Fruit fly (Drosophila melanogaster) whole organism, embryonic: Measurements from ENCODE around the gene RpL10.

Source experiments
- C15 ChIP-seq: fragments of 200-800 bp; sonication (Bioruptor generic); IDR thresholded peaks from 3 replicates; pipeline ENCODE4 v1.3.6; 2022; ENCODE audit warnings: missing biosample characterization, missing genetic modification characterization
- CG10267 ChIP-seq: fragments of 200-800 bp; sonication (Bioruptor generic); optimal IDR thresholded peaks from 2 replicates; lab custom pipeline; 2018; ENCODE audit warnings: missing biosample characterization, mild to moderate bottlenecking, missing genetic modification characterization, moderate library complexity
- CG10366 ChIP-seq: fragments of 200-800 bp; sonication (Bioruptor generic); IDR thresholded peaks from 2 replicates; pipeline ENCODE4 v1.3.6; 2022; ENCODE audit warnings: missing biosample characterization, missing genetic modification characterization
- CG10431 ChIP-seq: fragments of 200-800 bp; sonication (Bioruptor generic); optimal IDR thresholded peaks from 3 replicates; lab custom pipeline; 2018; ENCODE audit warnings: missing biosample characterization, mild to moderate bottlenecking, missing genetic modification characterization
- CG11723 ChIP-seq: fragments of 200-800 bp; sonication (Bioruptor generic); optimal IDR thresholded peaks from 2 replicates; lab custom pipeline; 2017; ENCODE audit warnings: missing biosample characterization, mild to moderate bottlenecking, missing genetic modification characterization
- CG14860 ChIP-seq: fragments of 200-800 bp; sonication (Bioruptor generic); IDR thresholded peaks from 3 replicates; pipeline ENCODE4 v1.3.6; 2022; ENCODE audit warnings: missing biosample characterization, missing genetic modification characterization; ENCODE audit not compliant: partially characterized antibody
- CG15514 ChIP-seq: fragments of 200-800 bp; sonication (Bioruptor generic); optimal IDR thresholded peaks from 3 replicates; lab custom pipeline; 2017; ENCODE audit warnings: missing biosample characterization, missing genetic modification characterization, mild to moderate bottlenecking, moderate library complexity, missing genetic modification reagents
- CG17361 ChIP-seq: fragments of 200-800 bp; sonication (Bioruptor generic); IDR thresholded peaks from 3 replicates; pipeline ENCODE4 v1.3.6; 2022; ENCODE audit warnings: missing biosample characterization, missing genetic modification characterization
- CG18599 ChIP-seq: fragments of 200-800 bp; sonication (Bioruptor generic); optimal IDR thresholded peaks from 3 replicates; lab custom pipeline; 2017; ENCODE audit warnings: missing biosample characterization, missing genetic modification characterization, mild to moderate bottlenecking, moderate library complexity, missing genetic modification reagents
- CG2120 ChIP-seq: fragments of 200-800 bp; sonication (Bioruptor generic); optimal IDR thresholded peaks from 3 replicates; lab custom pipeline; 2016; ENCODE audit warnings: missing biosample characterization, missing genetic modification characterization
- CG2875 ChIP-seq: fragments of 200-800 bp; sonication (Bioruptor generic); optimal IDR thresholded peaks from 2 replicates; lab custom pipeline; 2017; ENCODE audit warnings: missing biosample characterization, mild to moderate bottlenecking, missing genetic modification characterization, missing genetic modification reagents
- CG3065 ChIP-seq: fragments of 200-800 bp; sonication (Bioruptor generic); optimal IDR thresholded peaks from 2 replicates; lab custom pipeline; 2016; ENCODE audit warnings: missing biosample characterization, missing genetic modification characterization
- CG3163 ChIP-seq: fragments of 200-800 bp; sonication (Bioruptor generic); optimal IDR thresholded peaks from 3 replicates; lab custom pipeline; 2016; ENCODE audit warnings: missing biosample characterization, missing genetic modification characterization
- CG4360 ChIP-seq: fragments of 200-800 bp; sonication (Bioruptor generic); IDR thresholded peaks from 2 replicates; pipeline ENCODE4 v1.3.6; 2022; ENCODE audit warnings: missing biosample characterization, missing genetic modification characterization
- CG4820 ChIP-seq: fragments of 200-800 bp; sonication (Bioruptor generic); optimal IDR thresholded peaks from 3 replicates; lab custom pipeline; 2016; ENCODE audit warnings: missing biosample characterization, missing genetic modification characterization
- CG6854 ChIP-seq: fragments of 200-800 bp; sonication (Bioruptor generic); optimal IDR thresholded peaks from 3 replicates; lab custom pipeline; 2017; ENCODE audit warnings: missing biosample characterization, mild to moderate bottlenecking, missing genetic modification characterization
- CG8290 ChIP-seq, 3 experiments: fragments of 200-800 bp; sonication (Bioruptor generic); optimal IDR thresholded peaks; 2 replicates each; lab custom pipeline; 2016 to 2019; ENCODE audit warnings: missing biosample characterization in 3 of 3, missing genetic modification characterization in 3 of 3, mild to moderate bottlenecking in 2 of 3, moderate library complexity in 1 of 3
- CG8944 ChIP-seq: fragments of 200-800 bp; sonication (Bioruptor generic); optimal IDR thresholded peaks from 3 replicates; lab custom pipeline; 2016; ENCODE audit warnings: missing biosample characterization, missing genetic modification characterization
- Dfd ChIP-seq, 2 experiments: fragments of >200 bp; optimal IDR thresholded peaks; 2 replicates each; lab custom pipeline; 2017; ENCODE audit warnings: missing biosample characterization in 2 of 2, missing genetic modification characterization in 2 of 2
- Doc3 ChIP-seq: fragments of 200-800 bp; sonication (Bioruptor generic); IDR thresholded peaks from 3 replicates; pipeline ENCODE4 v1.3.6; 2022; ENCODE audit warnings: missing biosample characterization, missing genetic modification characterization; ENCODE audit not compliant: partially characterized antibody
- ERR ChIP-seq: fragments of 200-800 bp; sonication (Bioruptor generic); optimal IDR thresholded peaks from 2 replicates; lab custom pipeline; 2016; ENCODE audit warnings: missing biosample characterization, missing genetic modification characterization
- Ets97D ChIP-seq: fragments of 200-800 bp; sonication (Bioruptor generic); optimal IDR thresholded peaks from 3 replicates; lab custom pipeline; 2016; ENCODE audit warnings: missing biosample characterization, missing genetic modification characterization
- HLH4C ChIP-seq: fragments of 200-800 bp; sonication (Bioruptor generic); IDR thresholded peaks from 3 replicates; pipeline ENCODE4 v1.3.6; 2022; ENCODE audit warnings: missing biosample characterization, missing genetic modification characterization; ENCODE audit not compliant: partially characterized antibody
- Mes4 ChIP-seq: fragments of 200-800 bp; sonication (Bioruptor generic); optimal IDR thresholded peaks from 2 replicates; lab custom pipeline; 2016; ENCODE audit warnings: missing biosample characterization, missing genetic modification characterization
- Neu2 ChIP-seq: fragments of 200-800 bp; sonication (Bioruptor generic); optimal IDR thresholded peaks from 3 replicates; lab custom pipeline; 2016; ENCODE audit warnings: missing biosample characterization, missing genetic modification characterization, borderline replicate concordance
- Sry-δ ChIP-seq: fragments of 200-800 bp; sonication (Bioruptor generic); optimal IDR thresholded peaks from 2 replicates; lab custom pipeline; 2016; ENCODE audit warnings: missing biosample characterization, missing genetic modification characterization
- ab ChIP-seq: fragments of 200-800 bp; sonication (Bioruptor generic); optimal IDR thresholded peaks from 2 replicates; lab custom pipeline; 2016; ENCODE audit warnings: missing biosample characterization, missing genetic modification characterization
- az2 ChIP-seq: fragments of 200-800 bp; sonication (Bioruptor generic); optimal IDR thresholded peaks from 3 replicates; lab custom pipeline; 2016; ENCODE audit warnings: missing biosample characterization, missing genetic modification characterization
- bigmax ChIP-seq: fragments of 200-800 bp; sonication (Bioruptor generic); optimal IDR thresholded peaks from 2 replicates; lab custom pipeline; 2018; ENCODE audit warnings: missing biosample characterization, mild to moderate bottlenecking, missing genetic modification characterization
- bsh ChIP-seq, 2 experiments: fragments of 200-800 bp; sonication (Bioruptor generic); optimal IDR thresholded peaks; 2 replicates each; lab custom pipeline; 2017 to 2018; ENCODE audit warnings: mild to moderate bottlenecking in 2 of 2, missing biosample characterization in 2 of 2, missing genetic modification characterization in 2 of 2, moderate library complexity in 1 of 2
- cas ChIP-seq: fragments of 200-800 bp; sonication (Bioruptor generic); IDR thresholded peaks from 2 replicates; pipeline ENCODE4 v1.3.6; 2022; ENCODE audit warnings: missing biosample characterization, missing genetic modification characterization
- dati ChIP-seq: fragments of 200-800 bp; sonication (Bioruptor generic); IDR thresholded peaks from 2 replicates; pipeline ENCODE4 v1.3.6; 2022; ENCODE audit warnings: missing biosample characterization, missing genetic modification characterization
- ems ChIP-seq: fragments of 200-800 bp; sonication (Bioruptor generic); optimal IDR thresholded peaks from 3 replicates; lab custom pipeline; 2016; ENCODE audit warnings: missing biosample characterization, missing genetic modification characterization
- esg ChIP-seq: fragments of 200-800 bp; sonication (Bioruptor generic); conservative IDR thresholded peaks from 2 replicates; pipeline ENCODE4 v1.3.6; 2022; ENCODE audit warnings: missing biosample characterization, missing genetic modification characterization
- eve ChIP-seq, 2 experiments: fragments of >200 bp; optimal IDR thresholded peaks; 2 replicates each; lab custom pipeline; 2017; ENCODE audit warnings: missing biosample characterization in 2 of 2, missing genetic modification characterization in 2 of 2
- gem ChIP-seq: fragments of 200-800 bp; sonication (Bioruptor generic); optimal IDR thresholded peaks from 2 replicates; lab custom pipeline; 2019; ENCODE audit warnings: missing biosample characterization, mild to moderate bottlenecking, missing genetic modification characterization, moderate library complexity
- gfzf ChIP-seq: fragments of 200-800 bp; sonication (Bioruptor generic); optimal IDR thresholded peaks from 2 replicates; lab custom pipeline; 2016; ENCODE audit warnings: missing biosample characterization, mild to moderate bottlenecking, missing genetic modification characterization, moderate library complexity
- inv ChIP-seq: fragments of 200-800 bp; sonication (Bioruptor generic); IDR thresholded peaks from 2 replicates; pipeline ENCODE4 v1.3.6; 2022; ENCODE audit warnings: missing biosample characterization, missing genetic modification characterization; ENCODE audit not compliant: partially characterized antibody
- jing ChIP-seq: fragments of 200-800 bp; sonication (Bioruptor generic); optimal IDR thresholded peaks from 2 replicates; lab custom pipeline; 2018; ENCODE audit warnings: missing biosample characterization, mild to moderate bottlenecking, missing genetic modification characterization
- mirr ChIP-seq: fragments of 200-800 bp; sonication (Bioruptor generic); optimal IDR thresholded peaks from 3 replicates; lab custom pipeline; 2018; ENCODE audit warnings: missing biosample characterization, mild to moderate bottlenecking, missing genetic modification characterization
- otp ChIP-seq: fragments of 200-800 bp; sonication (Bioruptor generic); IDR thresholded peaks from 3 replicates; pipeline ENCODE4, ENCODE4 v1.3.6; 2022; ENCODE audit warnings: missing biosample characterization, missing genetic modification characterization
- salm ChIP-seq: fragments of 200-800 bp; sonication (Bioruptor generic); optimal IDR thresholded peaks from 2 replicates; lab custom pipeline; 2018; ENCODE audit warnings: missing biosample characterization, mild to moderate bottlenecking, missing genetic modification characterization
- sd ChIP-seq: fragments of 200-800 bp; sonication (Bioruptor generic); optimal IDR thresholded peaks from 3 replicates; lab custom pipeline; 2018; ENCODE audit warnings: missing biosample characterization, mild to moderate bottlenecking, missing genetic modification characterization, moderate library complexity
- slp2 ChIP-seq: fragments of 200-800 bp; sonication (Bioruptor generic); optimal IDR thresholded peaks from 2 replicates; lab custom pipeline; 2016; ENCODE audit warnings: missing biosample characterization, missing genetic modification characterization
- sob ChIP-seq: fragments of 200-800 bp; sonication (Bioruptor generic); IDR thresholded peaks from 2 replicates; pipeline ENCODE4 v1.3.6; 2022; ENCODE audit warnings: missing biosample characterization, missing genetic modification characterization
- ssp ChIP-seq: fragments of 200-800 bp; sonication (Bioruptor generic); IDR thresholded peaks from 2 replicates; pipeline ENCODE4 v1.3.6; 2022; ENCODE audit warnings: missing biosample characterization, missing genetic modification characterization
- tap ChIP-seq: fragments of 200-800 bp; optimal IDR thresholded peaks from 3 replicates; lab custom pipeline; 2019; ENCODE audit warnings: missing biosample characterization, mild to moderate bottlenecking, missing genetic modification characterization, moderate library complexity
- tin ChIP-seq: fragments of 200-800 bp; sonication (Bioruptor generic); optimal IDR thresholded peaks from 3 replicates; lab custom pipeline; 2016; ENCODE audit warnings: missing biosample characterization, missing genetic modification characterization
- toy ChIP-seq: fragments of 200-800 bp; sonication (Bioruptor generic); IDR thresholded peaks from 2 replicates; pipeline ENCODE4 v1.3.6; 2022; ENCODE audit warnings: missing biosample characterization, missing genetic modification characterization
- trh ChIP-seq: fragments of 200-800 bp; sonication (Bioruptor generic); optimal IDR thresholded peaks from 2 replicates; lab custom pipeline; 2016; ENCODE audit warnings: missing biosample characterization, missing genetic modification characterization

RpL10 gene

dm6 chr3L:23095277-23095676 is at the start of gene RpL10 (continued):
- TF ChIP-seq CG15514 (GFP tag; lab: Kevin White, UChicago) (peak; percentile 61), CG14860 (GFP tag; lab: Robert Waterston, UW) (no peak), ERR (GFP tag; lab: Kevin White, UChicago) (no peak), CG8944 (peak; percentile 19), CG4360 (GFP tag; lab: Robert Waterston, UW) (no peak), esg (GFP tag; lab: Robert Waterston, UW) (no peak), Neu2 (no peak), otp (GFP tag; lab: Robert Waterston, UW) (no peak), bigmax (peak; percentile 54), jing (GFP tag; lab: Kevin White, UChicago) (no peak), dati (GFP tag; lab: Robert Waterston, UW) (no peak), CG3065 (no peak), gem (tag; lab: Kevin White, UChicago) (peak; percentile 42), tap (tag; lab: Kevin White, UChicago) (peak; percentile 38), CG11723 (GFP tag; lab: Kevin White, UChicago) (peak; percentile 94), CG10366 (GFP tag; lab: Robert Waterston, UW) (0 out of 2 replicates have a peak, but pooled peaks have one; percentile 31), CG6854 (GFP tag; lab: Kevin White, UChicago) (no peak), CG2875 (peak; percentile 35), CG3163 (GFP tag; lab: Kevin White, UChicago) (no peak)

DNA sequence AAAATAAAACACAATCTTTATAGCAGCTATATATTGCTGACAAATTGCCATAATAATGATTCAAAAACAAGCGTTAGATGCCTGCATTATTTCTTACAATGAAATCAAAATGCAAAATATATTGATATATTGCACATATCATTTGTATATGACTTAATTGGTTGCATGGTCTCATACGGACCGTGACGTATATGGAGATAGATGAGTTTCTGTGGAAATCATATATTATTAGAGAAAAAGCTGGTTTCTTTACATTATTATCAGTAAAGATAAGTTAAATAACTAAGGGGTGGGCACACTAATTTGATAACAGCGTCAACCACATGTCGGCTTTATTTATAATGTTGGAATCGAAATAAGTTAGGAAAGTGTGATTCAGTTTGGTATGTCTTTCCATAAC is 30.5 kb upstream of the RpL10 start, which contains the start of gene CG33217:
Gene CG33217, plus strand, starts transcription at position 290 of the 400 bp plus-strand sequence.
- TF ChIP-seq bsh (GFP tag; optimal IDR thresholded peaks at IDR 0.05; lab: Kevin White, UChicago) (no peak), sob (GFP tag; lab: Robert Waterston, UW) (no peak), salm (tag; lab: Kevin White, UChicago) (no peak), sd (tag; lab: Kevin White, UChicago) (no peak), Sry-δ (peak; percentile 16), Ets97D (GFP tag; lab: Kevin White, UChicago) (peak; percentile 56), trh (GFP tag; lab: Kevin White, UChicago) (no peak), toy (no peak), eve (GFP tag; optimal IDR thresholded peaks at IDR 0.05; lab: Kevin White, UChicago) (no peak), HLH4C (GFP tag; lab: Robert Waterston, UW) (no peak), CG17361 (peak; percentile 74), mirr (GFP tag; lab: Kevin White, UChicago) (no peak), az2 (GFP tag; lab: Kevin White, UChicago) (no peak), CG8290 (GFP tag; optimal IDR thresholded peaks at IDR 0.05; lab: Kevin White, UChicago) (peak; percentile 75), CG8290 (tag; optimal IDR thresholded peaks at IDR 0.05; lab: Kevin White, UChicago) (peak; percentile 36 to 50), CG8944 (no peak), slp2 (no peak), gem (tag; lab: Kevin White, UChicago) (peak; percentile 10), Mes4 (GFP tag; lab: Kevin White, UChicago) (no peak), gfzf (GFP tag; lab: Kevin White, UChicago) (peak; percentile 68), CG18599 (GFP tag; lab: Kevin White, UChicago) (no peak), Doc3 (GFP tag; lab: Robert Waterston, UW) (no peak), Dfd (GFP tag; optimal IDR thresholded peaks at IDR 0.05; lab: Kevin White, UChicago) (peak in 1 of 2 experiments; percentile 33), CG10267 (no peak), tin (GFP tag; lab: Kevin White, UChicago) (no peak), inv (GFP tag; lab: Robert Waterston, UW) (no peak), CG2120 (GFP tag; lab: Kevin White, UChicago) (no peak), ems (GFP tag; lab: Kevin White, UChicago) (no peak), CG10431 (GFP tag; lab: Kevin White, UChicago) (no peak), ssp (GFP tag; lab: Robert Waterston, UW) (peak; percentile 99), CG6854 (GFP tag; lab: Kevin White, UChicago) (no peak), C15 (GFP tag; lab: Robert Waterston, UW) (no peak), CG4360 (GFP tag; lab: Robert Waterston, UW) (no peak), CG4820 (GFP tag; lab: Kevin White, UChicago) (no peak), cas (no peak), ab (GFP tag; lab: Kevin White, UChicago) (no peak)
